Fruit fly (Drosophila melanogaster): ENCODE data around the gene CG7453.

Gene CG7453

dm6 chrX:19153288-19154130, 26.5 kb upstream of the CG7453 start (continued):
- TF ChIP-seq dati (GFP tag; IDR thresholded peaks at IDR 0.05): 0 out of 2 replicates have a peak, but pooled peaks have one; percentile 4
- no peak for TF ChIP-seq disco-r (GFP tag; optimal IDR thresholded peaks at IDR 0.05)
- no peak for TF ChIP-seq phol (tag; optimal IDR thresholded peaks at IDR 0.05)
- peak; percentile 32; the same call in 1 of the 2 replicates for TF ChIP-seq chm (GFP tag; IDR thresholded peaks at IDR 0.05)
- no peak for TF ChIP-seq Bteb2 (GFP tag; optimal IDR thresholded peaks at IDR 0.05)
- peak; percentile 33; the same call in 1 of the 3 replicates for TF ChIP-seq so (GFP tag; IDR thresholded peaks at IDR 0.05)
- peak; percentile 48 for TF ChIP-seq Nf-YC (tag; optimal IDR thresholded peaks at IDR 0.05)
- no peak for TF ChIP-seq ac (GFP tag; optimal IDR thresholded peaks at IDR 0.05)
- peak; percentile 26 for TF ChIP-seq CG13296 (GFP tag; optimal IDR thresholded peaks at IDR 0.05)
- TF ChIP-seq Stat92E (GFP tag; optimal IDR thresholded peaks at IDR 0.05): peak in 1 of 3 experiments; percentile 22
- TF ChIP-seq CG6683 (GFP tag; optimal IDR thresholded peaks at IDR 0.05): no peak
- peak; percentile 69 for TF ChIP-seq bbx (GFP tag; IDR thresholded peaks at IDR 0.05; ENCODE audit: partially characterized antibody)
- TF ChIP-seq CG4360 (GFP tag; IDR thresholded peaks at IDR 0.05): peak; percentile 96
- peak; percentile 22 for TF ChIP-seq CG17829 (tag; optimal IDR thresholded peaks at IDR 0.05)
- TF ChIP-seq ro (GFP tag; IDR thresholded peaks at IDR 0.05): no peak
- peak; percentile 9 for TF ChIP-seq CG9609 (GFP tag; optimal IDR thresholded peaks at IDR 0.05)
- TF ChIP-seq CG34422 (GFP tag; IDR thresholded peaks at IDR 0.05): peak; percentile 68; the same call in 2 of the 3 replicates
- TF ChIP-seq crc (GFP tag; optimal IDR thresholded peaks at IDR 0.05): no peak
- peak; percentile 83 to 92 for TF ChIP-seq Trl (optimal IDR thresholded peaks at IDR 0.05)
- no peak for TF ChIP-seq Trl (GFP tag; optimal IDR thresholded peaks at IDR 0.05)
- no peak for TF ChIP-seq fd3F (GFP tag; optimal IDR thresholded peaks at IDR 0.05)
- no peak for TF ChIP-seq Ets65A (GFP tag)
- peak; percentile 33 for TF ChIP-seq CG6854 (GFP tag; optimal IDR thresholded peaks at IDR 0.05)
- TF ChIP-seq CG8290 (GFP tag; optimal IDR thresholded peaks at IDR 0.05): no peak
- TF ChIP-seq CG8290 (tag; optimal IDR thresholded peaks at IDR 0.05): peak in 1 of 2 experiments; percentile 70
- TF ChIP-seq Atf3 (GFP tag; optimal IDR thresholded peaks at IDR 0.05): no peak
- no peak for TF ChIP-seq CG11398 (GFP tag; optimal IDR thresholded peaks at IDR 0.05)
- peak; percentile 31 for TF ChIP-seq nom (GFP tag; optimal IDR thresholded peaks at IDR 0.05)
- TF ChIP-seq Awh (GFP tag; IDR thresholded peaks at IDR 0.05): no peak
- TF ChIP-seq CG12299 (tag; optimal IDR thresholded peaks at IDR 0.05): peak; percentile 7
- peak; percentile 40; the same call in 1 of the 2 replicates for TF ChIP-seq sob (GFP tag; IDR thresholded peaks at IDR 0.05)
- no peak for TF ChIP-seq HLH54F (GFP tag; optimal IDR thresholded peaks at IDR 0.05)
- no peak for TF ChIP-seq CG3407 (GFP tag; optimal IDR thresholded peaks at IDR 0.05)
- peak; percentile 91 for TF ChIP-seq cwo (GFP tag; optimal IDR thresholded peaks at IDR 0.05)
- no peak for TF ChIP-seq aop (GFP tag; IDR thresholded peaks at IDR 0.05)
- no peak for TF ChIP-seq dysf (GFP tag; IDR thresholded peaks at IDR 0.05)
- peak; percentile 9 for TF ChIP-seq Hmr (GFP tag; optimal IDR thresholded peaks at IDR 0.05)
- TF ChIP-seq CG2116 (GFP tag; optimal IDR thresholded peaks at IDR 0.05): no peak
- peak; percentile 93 for TF ChIP-seq pros (GFP tag; optimal IDR thresholded peaks at IDR 0.05)
- peak; percentile 14; the same call in 1 of the 2 replicates for TF ChIP-seq Nf-YA (GFP tag; IDR thresholded peaks at IDR 0.05)
- TF ChIP-seq HLHmδ (GFP tag; optimal IDR thresholded peaks at IDR 0.05): peak; percentile 31
- no peak for TF ChIP-seq ham (GFP tag; IDR thresholded peaks at IDR 0.05)
- TF ChIP-seq CG15479 (GFP tag; optimal IDR thresholded peaks at IDR 0.05): no peak
- TF ChIP-seq CG34224 (GFP tag; IDR thresholded peaks at IDR 0.05; ENCODE audit: partially characterized antibody): no peak
- no peak for TF ChIP-seq chn (GFP tag; optimal IDR thresholded peaks at IDR 0.05)
- no peak for TF ChIP-seq schlank (tag; optimal IDR thresholded peaks at IDR 0.05)
- peak; percentile 6 for TF ChIP-seq btn (GFP tag; optimal IDR thresholded peaks at IDR 0.05)
- no peak for TF ChIP-seq Chrac-16 (GFP tag; optimal IDR thresholded peaks at IDR 0.05)
- peak; percentile 12 for TF ChIP-seq caup (GFP tag; optimal IDR thresholded peaks at IDR 0.05; ENCODE audit: severe bottlenecking)
